Worm (Caenorhabditis elegans) whole organism, L4/young adult: ENCODE results near the gene nphp-1.

ENCODE experiments used
- W03F9.2 ChIP-seq: fragments of 150-350 bp; optimal IDR thresholded peaks from 2 replicates; lab custom pipeline; 2014; ENCODE audit warnings: missing biosample characterization, missing genetic modification characterization
- dao-5 ChIP-seq: sonication (generic microtip); optimal IDR thresholded peaks from 2 replicates; lab custom pipeline; 2016; ENCODE audit warnings: missing genotype, missing genetic modification characterization, moderate library complexity, missing compliant biosample characterization
- him-1 ChIP-seq: sonication (generic microtip); optimal IDR thresholded peaks from 2 replicates; lab custom pipeline; 2016; ENCODE audit warnings: missing genotype, missing genetic modification reagents, missing genetic modification characterization, missing compliant biosample characterization

- TF ChIP-seq him-1 (tag; lab: Kevin White, UChicago) (no peak), dao-5 (tag; lab: Kevin White, UChicago) (no peak), W03F9.2 (tag; lab: Kevin White, UChicago) (no peak)
Observed at ce11 chrII:10665031-10665430, 13.0 kb upstream of the nphp-1 start, which contains the start of gene D2089.3.
